Worm (Caenorhabditis elegans) whole organism, young adult: ENCODE data around the gene CC8.3.

Source experiments
- B0035.1 ChIP-seq: sonication (generic microtip); optimal IDR thresholded peaks from 2 replicates; lab custom pipeline; 2016; ENCODE audit warnings: missing genetic modification characterization, mild to moderate bottlenecking, missing compliant biosample characterization, missing genotype, missing genetic modification reagents
- C06A6.2 ChIP-seq: fragments of 200-800 bp; sonication (Bioruptor generic); conservative IDR thresholded peaks from 2 replicates; pipeline ENCODE4 v1.3.6; 2022; ENCODE audit warnings: missing genetic modification characterization, missing compliant biosample characterization
- C17E4.6 ChIP-seq: fragments of 200-800 bp; sonication (Bioruptor generic); IDR thresholded peaks from 2 replicates; pipeline ENCODE4 v1.3.6; 2022; ENCODE audit warnings: missing genetic modification reagents, missing genetic modification characterization, missing compliant biosample characterization
- F10E7.11 ChIP-seq: sonication (generic microtip); optimal IDR thresholded peaks from 2 replicates; lab custom pipeline; 2017; ENCODE audit warnings: mild to moderate bottlenecking, missing genetic modification characterization, moderate library complexity, missing compliant biosample characterization
- F22D6.2 ChIP-seq: sonication (generic microtip); optimal IDR thresholded peaks from 2 replicates; lab custom pipeline; 2016; ENCODE audit warnings: mild to moderate bottlenecking, missing genetic modification characterization, missing compliant biosample characterization
- F49E8.2 ChIP-seq: sonication (generic microtip); optimal IDR thresholded peaks from 3 replicates; lab custom pipeline; 2017; ENCODE audit warnings: missing genetic modification characterization, mild to moderate bottlenecking, missing compliant biosample characterization, antibody characterized with exemption, moderate library complexity; ENCODE audit not compliant: insufficient read depth
- F55B11.4 ChIP-seq: sonication (generic microtip); optimal IDR thresholded peaks from 2 replicates; lab custom pipeline; 2016; ENCODE audit warnings: missing compliant biosample characterization, missing genetic modification characterization, borderline replicate concordance; ENCODE audit not compliant: insufficient read depth
- F57A8.1 ChIP-seq: fragments of 200-800 bp; sonication (Bioruptor generic); optimal IDR thresholded peaks from 2 replicates; lab custom pipeline; 2018; ENCODE audit warnings: mild to moderate bottlenecking, missing genetic modification characterization, moderate library complexity, missing compliant biosample characterization
- F57C9.4 ChIP-seq: sonication (generic microtip); optimal IDR thresholded peaks from 2 replicates; lab custom pipeline; 2017; ENCODE audit warnings: mild to moderate bottlenecking, missing genetic modification characterization, missing compliant biosample characterization
- K11D2.4 ChIP-seq: fragments of 200-800 bp; sonication (Bioruptor generic); IDR thresholded peaks from 2 replicates; pipeline ENCODE4 v1.3.6; 2022; ENCODE audit warnings: missing genetic modification reagents, missing genetic modification characterization, missing compliant biosample characterization
- K12H6.12 ChIP-seq: fragments of 200-800 bp; sonication (Bioruptor generic); optimal IDR thresholded peaks from 2 replicates; lab custom pipeline; 2018; ENCODE audit warnings: mild to moderate bottlenecking, missing genetic modification characterization, missing compliant biosample characterization
- T07F8.4 ChIP-seq: sonication (generic microtip); optimal IDR thresholded peaks from 2 replicates; lab custom pipeline; 2016; ENCODE audit warnings: mild to moderate bottlenecking, missing genetic modification characterization, moderate library complexity, missing compliant biosample characterization
- Y53F4B.3 ChIP-seq: fragments of 200-800 bp; sonication (Bioruptor generic); IDR thresholded peaks from 2 replicates; pipeline ENCODE4 v1.3.6; 2022; ENCODE audit warnings: missing genetic modification reagents, missing genetic modification characterization, missing compliant biosample characterization
- Y56A3A.18 ChIP-seq: fragments of 200-800 bp; sonication (Bioruptor generic); IDR thresholded peaks from 2 replicates; pipeline ENCODE4 v1.3.6; 2022; ENCODE audit warnings: missing genetic modification reagents, missing genetic modification characterization, missing compliant biosample characterization
- Y79H2A.3 ChIP-seq: fragments of 200-800 bp; sonication (Bioruptor generic); conservative IDR thresholded peaks from 2 replicates; pipeline ENCODE4 v1.3.6; 2022; ENCODE audit warnings: missing genetic modification reagents, missing genetic modification characterization, missing compliant biosample characterization
- ZK185.1 ChIP-seq: sonication (generic microtip); optimal IDR thresholded peaks from 2 replicates; lab custom pipeline; 2016; ENCODE audit warnings: mild to moderate bottlenecking, missing genetic modification characterization, missing compliant biosample characterization; ENCODE audit not compliant: poor library complexity, severe bottlenecking
- athp-1 ChIP-seq: sonication (generic microtip); optimal IDR thresholded peaks from 2 replicates; lab custom pipeline; 2017; ENCODE audit warnings: mild to moderate bottlenecking, missing genetic modification characterization, missing compliant biosample characterization
- attf-5 ChIP-seq: fragments of 200-800 bp; sonication (Bioruptor generic); optimal IDR thresholded peaks from 2 replicates; lab custom pipeline; 2018; ENCODE audit warnings: mild to moderate bottlenecking, missing genetic modification characterization, missing compliant biosample characterization
- bed-1 ChIP-seq: fragments of 200-800 bp; sonication (Bioruptor generic); IDR thresholded peaks from 2 replicates; pipeline ENCODE4 v1.3.6; 2022; ENCODE audit warnings: missing genetic modification reagents, missing genetic modification characterization, missing compliant biosample characterization
- ceh-100 ChIP-seq: fragments of 200-800 bp; sonication (Bioruptor generic); IDR thresholded peaks from 2 replicates; pipeline ENCODE4 v1.3.6; 2022; ENCODE audit warnings: missing genetic modification reagents, missing genetic modification characterization, missing compliant biosample characterization
- ceh-79 ChIP-seq: sonication (generic microtip); optimal IDR thresholded peaks from 2 replicates; lab custom pipeline; 2017; ENCODE audit warnings: mild to moderate bottlenecking, missing genetic modification characterization, missing compliant biosample characterization
- chd-7 ChIP-seq: sonication (generic microtip); optimal IDR thresholded peaks from 2 replicates; lab custom pipeline; 2016; ENCODE audit warnings: mild to moderate bottlenecking, missing genetic modification characterization, moderate library complexity, missing compliant biosample characterization
- dox-1 ChIP-seq: fragments of 200-800 bp; sonication (Bioruptor generic); IDR thresholded peaks from 2 replicates; pipeline ENCODE4 v1.3.6; 2022; ENCODE audit warnings: missing genetic modification reagents, missing genetic modification characterization, missing compliant biosample characterization
- dpff-1 ChIP-seq: sonication (generic microtip); optimal IDR thresholded peaks from 2 replicates; lab custom pipeline; 2017; ENCODE audit warnings: mild to moderate bottlenecking, missing genetic modification characterization, missing compliant biosample characterization
- dpl-1 ChIP-seq: fragments of 150-350 bp; optimal IDR thresholded peaks from 2 replicates; lab custom pipeline; 2014; ENCODE audit warnings: missing biosample characterization, missing genetic modification reagents, missing genetic modification characterization
- egl-44 ChIP-seq: fragments of 200-800 bp; sonication (Bioruptor generic); IDR thresholded peaks from 2 replicates; pipeline ENCODE4 v1.3.6; 2022; ENCODE audit warnings: missing genetic modification reagents, missing genetic modification characterization, missing compliant biosample characterization
- fkh-3 ChIP-seq: sonication (generic microtip); optimal IDR thresholded peaks from 2 replicates; lab custom pipeline; 2016; ENCODE audit warnings: mild to moderate bottlenecking, missing genetic modification characterization, missing compliant biosample characterization
- hlh-12 ChIP-seq: sonication (generic microtip); optimal IDR thresholded peaks from 2 replicates; lab custom pipeline; 2016; ENCODE audit warnings: missing genetic modification characterization, missing compliant biosample characterization
- hrde-1 ChIP-seq: sonication (generic microtip); optimal IDR thresholded peaks from 2 replicates; lab custom pipeline; 2016; ENCODE audit warnings: missing genetic modification characterization, mild to moderate bottlenecking, missing compliant biosample characterization, moderate library complexity, missing genotype, missing genetic modification reagents, borderline replicate concordance
- hsf-1 ChIP-seq: fragments of 200-800 bp; sonication (Bioruptor generic); IDR thresholded peaks from 2 replicates; pipeline ENCODE4 v1.3.6; 2022; ENCODE audit warnings: missing genetic modification reagents, missing genetic modification characterization, missing compliant biosample characterization
- lin-40 ChIP-seq: sonication (generic microtip); optimal IDR thresholded peaks from 2 replicates; lab custom pipeline; 2016; ENCODE audit warnings: missing genetic modification characterization, mild to moderate bottlenecking, missing compliant biosample characterization, missing genotype, missing genetic modification reagents
- lin-54 ChIP-seq: fragments of 200-800 bp; sonication (Bioruptor generic); optimal IDR thresholded peaks from 2 replicates; lab custom pipeline; 2018; ENCODE audit warnings: mild to moderate bottlenecking, missing genetic modification characterization, missing compliant biosample characterization
- lsl-1 ChIP-seq: fragments of 200-800 bp; sonication (Bioruptor generic); optimal IDR thresholded peaks from 2 replicates; lab custom pipeline; 2018; ENCODE audit warnings: mild to moderate bottlenecking, missing genetic modification characterization, moderate library complexity, missing compliant biosample characterization
- madf-3 ChIP-seq: fragments of 200-800 bp; sonication (Bioruptor generic); IDR thresholded peaks from 2 replicates; pipeline ENCODE4 v1.3.6; 2022; ENCODE audit warnings: missing genetic modification reagents, missing genetic modification characterization, missing compliant biosample characterization
- madf-8 ChIP-seq: fragments of 200-800 bp; sonication (Bioruptor generic); conservative IDR thresholded peaks from 2 replicates; pipeline ENCODE4 v1.3.6; 2022; ENCODE audit warnings: missing genetic modification reagents, missing genetic modification characterization, missing compliant biosample characterization
- mes-4 ChIP-seq: sonication (generic microtip); optimal IDR thresholded peaks from 2 replicates; lab custom pipeline; 2016; ENCODE audit warnings: missing genotype, missing genetic modification characterization, missing compliant biosample characterization
- nfya-2 ChIP-seq: fragments of 200-800 bp; sonication (Bioruptor generic); IDR thresholded peaks from 2 replicates; pipeline ENCODE4 v1.3.6; 2022; ENCODE audit warnings: missing genetic modification reagents, missing genetic modification characterization, missing compliant biosample characterization
- nfyb-1 ChIP-seq: fragments of 200-800 bp; sonication (Bioruptor generic); IDR thresholded peaks from 2 replicates; pipeline ENCODE4 v1.3.6; 2022; ENCODE audit warnings: missing genetic modification reagents, missing genetic modification characterization, missing compliant biosample characterization
- pbrm-1 ChIP-seq: fragments of 200-800 bp; sonication (Bioruptor generic); IDR thresholded peaks from 2 replicates; pipeline ENCODE4 v1.3.6; 2022; ENCODE audit warnings: missing genetic modification reagents, missing genetic modification characterization, missing compliant biosample characterization
- rec-8 ChIP-seq, 2 experiments: sonication (generic microtip); optimal IDR thresholded peaks; 2 replicates each; lab custom pipeline; 2016; ENCODE audit warnings: mild to moderate bottlenecking in 2 of 2, missing genetic modification characterization in 2 of 2, missing genetic modification reagents in 2 of 2, missing genotype in 2 of 2, missing biosample characterization in 1 of 2, missing compliant biosample characterization in 1 of 2, moderate library complexity in 1 of 2
- rpc-1 ChIP-seq, 2 experiments: fragments of 150-350 bp in 1 of 2; sonication (generic microtip) in 1 of 2; optimal IDR thresholded peaks; 2 replicates each; lab custom pipeline; 2014 to 2018; ENCODE audit warnings: missing biosample characterization in 1 of 2, missing genetic modification characterization in 1 of 2, missing genetic modification reagents in 1 of 2, missing genotype in 1 of 2
- sdz-38 ChIP-seq: sonication (generic microtip); optimal IDR thresholded peaks from 2 replicates; lab custom pipeline; 2016; ENCODE audit warnings: missing genotype, missing genetic modification characterization, missing compliant biosample characterization
- sptf-2 ChIP-seq: fragments of 200-800 bp; sonication (Bioruptor generic); optimal IDR thresholded peaks from 2 replicates; lab custom pipeline; 2018; ENCODE audit warnings: mild to moderate bottlenecking, missing genetic modification characterization, missing compliant biosample characterization
- tbp1 ChIP-seq: fragments of 200-800 bp; sonication (Bioruptor generic); optimal IDR thresholded peaks from 2 replicates; lab custom pipeline; 2018; ENCODE audit warnings: mild to moderate bottlenecking, missing genetic modification characterization, missing compliant biosample characterization
- tlf-1 ChIP-seq: fragments of 200-800 bp; sonication (Bioruptor generic); optimal IDR thresholded peaks from 2 replicates; lab custom pipeline; 2018; ENCODE audit warnings: mild to moderate bottlenecking, missing genetic modification characterization, missing compliant biosample characterization
- ztf-22 ChIP-seq: fragments of 200-800 bp; sonication (Bioruptor generic); optimal IDR thresholded peaks from 2 replicates; lab custom pipeline; 2018; ENCODE audit warnings: mild to moderate bottlenecking, missing genetic modification characterization, moderate library complexity, missing compliant biosample characterization
- ztf-26 ChIP-seq: sonication (generic microtip); optimal IDR thresholded peaks from 2 replicates; lab custom pipeline; 2017; ENCODE audit warnings: missing genetic modification characterization, missing compliant biosample characterization
- ztf-3 ChIP-seq: fragments of 200-800 bp; sonication (Bioruptor generic); optimal IDR thresholded peaks from 2 replicates; lab custom pipeline; 2018; ENCODE audit warnings: mild to moderate bottlenecking, missing genetic modification characterization, missing compliant biosample characterization

CC8.3 gene

DNA sequence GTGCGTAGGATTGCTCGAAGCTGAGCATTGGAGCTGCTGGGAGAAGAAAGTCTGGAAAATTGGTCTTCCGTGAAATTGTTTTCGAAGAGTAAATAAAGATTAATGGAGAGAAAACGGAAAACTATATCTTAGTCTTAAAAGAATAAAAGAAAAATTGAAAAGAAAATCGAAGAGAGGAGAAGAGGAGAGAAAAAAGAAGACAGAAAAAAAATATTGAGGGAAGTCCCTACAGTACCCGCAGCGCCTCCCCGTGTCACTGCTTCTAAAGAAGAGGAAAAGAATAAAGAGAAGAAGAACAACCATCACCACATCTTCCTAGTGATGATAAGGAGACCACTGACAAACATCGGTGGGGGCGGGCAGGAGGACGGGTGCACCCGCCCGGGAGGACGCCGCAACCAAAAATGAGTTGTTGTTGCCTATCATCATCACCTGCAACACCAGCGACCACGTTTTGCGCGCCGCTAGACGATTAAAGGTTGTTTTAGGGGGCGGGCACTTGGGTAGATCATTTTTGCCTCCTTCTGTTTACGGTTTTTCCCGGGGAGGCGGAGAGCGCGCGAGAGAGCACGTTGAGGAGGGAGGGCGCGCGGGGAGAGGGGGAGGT, 6.6 kb upstream of the CC8.3 start, which contains the start of gene CC8.2 (continued):
- TF ChIP-seq lin-40 (tag; lab: Kevin White, UChicago) (peak; percentile 15), F22D6.2 (tag; lab: Kevin White, UChicago) (no peak), T07F8.4 (tag; lab: Kevin White, UChicago) (no peak), C06A6.2 (GFP tag; lab: Robert Waterston, UW) (0 out of 2 replicates have a peak, but pooled peaks have one; percentile 57), athp-1 (peak; percentile 43), dpl-1 (peak; percentile 49), hlh-12 (tag; lab: Kevin White, UChicago) (no peak), dox-1 (GFP tag; lab: Robert Waterston, UW) (no peak; the same call in 1 of the 2 replicates), lin-54 (peak; percentile 3), ztf-22 (GFP tag; lab: Kevin White, UChicago) (no peak), hsf-1 (GFP tag; lab: Robert Waterston, UW) (peak; percentile 59), nfyb-1 (GFP tag; lab: Robert Waterston, UW) (peak; percentile 64), ztf-3 (no peak), madf-8 (GFP tag; lab: Robert Waterston, UW) (peak; percentile 92), F10E7.11 (tag; lab: Kevin White, UChicago) (no peak), ztf-26 (tag; lab: Kevin White, UChicago) (peak; percentile 30), rpc-1 (optimal IDR thresholded peaks at IDR 0.05; lab: Kevin White, UChicago) (no peak), rpc-1 (tag; optimal IDR thresholded peaks at IDR 0.05; lab: Kevin White, UChicago) (no peak), bed-1 (no peak), dpff-1 (tag; lab: Kevin White, UChicago) (no peak), attf-5 (no peak), F57C9.4 (tag; lab: Kevin White, UChicago) (no peak), madf-3 (0 out of 2 replicates have a peak, but pooled peaks have one; percentile 41), ZK185.1 (tag; lab: Kevin White, UChicago) (no peak), nfya-2 (no peak), sdz-38 (no peak), Y53F4B.3 (GFP tag; lab: Robert Waterston, UW) (no peak), rec-8 (tag; optimal IDR thresholded peaks at IDR 0.05; lab: Kevin White, UChicago) (no peak), Y56A3A.18 (GFP tag; lab: Robert Waterston, UW) (no peak), lsl-1 (no peak), F49E8.2 (no peak), sptf-2 (GFP tag; lab: Kevin White, UChicago) (no peak), hrde-1 (tag; lab: Kevin White, UChicago) (no peak), F55B11.4 (no peak), tbp1 (GFP tag; lab: Kevin White, UChicago) (no peak), C17E4.6 (GFP tag; lab: Robert Waterston, UW) (no peak), egl-44 (no peak), ceh-100 (GFP tag; lab: Robert Waterston, UW) (no peak), F57A8.1 (no peak)
- TF ChIP-seq, all 124 proteins: peak for 35

DNA sequence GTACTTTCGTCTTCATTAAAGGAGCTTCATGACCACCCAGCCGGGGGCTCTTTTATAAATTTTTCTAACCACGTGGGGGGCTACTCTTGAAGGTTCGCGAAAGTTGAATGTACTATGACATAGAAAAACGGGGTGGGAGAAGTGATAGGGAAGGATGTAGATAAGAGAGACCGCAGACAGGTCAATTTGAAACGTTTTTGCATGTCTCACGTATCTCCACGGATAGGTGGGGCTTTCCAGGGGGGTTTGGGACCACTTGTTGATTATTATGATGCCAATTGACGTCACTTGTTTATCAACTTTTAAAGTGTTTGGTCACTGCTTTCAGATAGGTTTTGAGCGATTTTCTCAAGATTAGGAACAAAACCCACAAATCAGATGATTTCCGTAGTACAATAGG, 5.5 kb upstream of the CC8.3 start:
- TF ChIP-seq K12H6.12 (tag; lab: Kevin White, UChicago) (no peak), Y79H2A.3 (GFP tag; lab: Robert Waterston, UW) (no peak), nfyb-1 (GFP tag; lab: Robert Waterston, UW) (no peak), mes-4 (tag; lab: Kevin White, UChicago) (no peak), ztf-22 (GFP tag; lab: Kevin White, UChicago) (no peak), ceh-79 (tag; lab: Kevin White, UChicago) (no peak), athp-1 (no peak), chd-7 (tag; lab: Kevin White, UChicago) (no peak), B0035.1 (tag; lab: Kevin White, UChicago) (no peak), pbrm-1 (no peak), fkh-3 (tag; lab: Kevin White, UChicago) (no peak), K11D2.4 (GFP tag; lab: Robert Waterston, UW) (peak; percentile 44; the same call in 1 of the 2 replicates), ztf-26 (tag; lab: Kevin White, UChicago) (peak; percentile 50), F55B11.4 (no peak), F57A8.1 (no peak), tlf-1 (GFP tag; lab: Kevin White, UChicago) (no peak)
